Worm (Caenorhabditis elegans) whole organism, L4 larva: ENCODE measurements around the gene F33H12.7.

Experiments
- F49E8.2 ChIP-seq: sonication (generic microtip); optimal IDR thresholded peaks from 2 replicates; lab custom pipeline; 2016; ENCODE audit warnings: missing compliant biosample characterization, mild to moderate bottlenecking, missing genetic modification characterization, borderline replicate concordance
- T26A8.4 ChIP-seq: fragments of 200-800 bp; sonication (Bioruptor generic); IDR thresholded peaks from 2 replicates; pipeline ENCODE4 v1.3.6; 2022; ENCODE audit warnings: missing genetic modification characterization, missing compliant biosample characterization
- ama-1 ChIP-seq: fragments of 150-350 bp; optimal IDR thresholded peaks from 2 replicates; lab custom pipeline; 2014; ENCODE audit warnings: inconsistent platforms, mixed read lengths
- arid-1 ChIP-seq: fragments of 200-800 bp; sonication (Bioruptor generic); conservative IDR thresholded peaks from 2 replicates; pipeline ENCODE4 v1.3.6; 2022; ENCODE audit warnings: missing genetic modification reagents, missing genetic modification characterization, missing compliant biosample characterization
- ceh-44 ChIP-seq: fragments of 200-800 bp; sonication (Bioruptor generic); IDR thresholded peaks from 2 replicates; pipeline ENCODE4 v1.3.6; 2022; ENCODE audit warnings: missing genetic modification reagents, missing genetic modification characterization, missing compliant biosample characterization
- pha-4 ChIP-seq, 2 experiments: fragments of 150-350 bp in 1 of 2; fragments of 200-800 bp in 1 of 2; sonication (Bioruptor generic) in 1 of 2; IDR thresholded peaks in 1 of 2; optimal IDR thresholded peaks in 1 of 2; 2 replicates each; pipeline versions ENCODE4 v1.3.6 to Lab custom; 2014 to 2022; ENCODE audit warnings: missing genetic modification characterization in 2 of 2, missing genetic modification reagents in 2 of 2, missing biosample characterization in 1 of 2, missing compliant biosample characterization in 1 of 2
- unc-62 ChIP-seq, 3 experiments: fragments of 150-350 bp in 1 of 3; sonication (generic microtip); optimal IDR thresholded peaks in 2 of 3; peaks in 1 of 3; 1 replicate in 1 of 3; 2 replicates in 2 of 3; lab custom pipeline; 2014 to 2017; ENCODE audit warnings: missing biosample characterization in 3 of 3, missing genetic modification characterization in 3 of 3, missing genetic modification reagents in 3 of 3, missing genotype in 1 of 3

DNA sequence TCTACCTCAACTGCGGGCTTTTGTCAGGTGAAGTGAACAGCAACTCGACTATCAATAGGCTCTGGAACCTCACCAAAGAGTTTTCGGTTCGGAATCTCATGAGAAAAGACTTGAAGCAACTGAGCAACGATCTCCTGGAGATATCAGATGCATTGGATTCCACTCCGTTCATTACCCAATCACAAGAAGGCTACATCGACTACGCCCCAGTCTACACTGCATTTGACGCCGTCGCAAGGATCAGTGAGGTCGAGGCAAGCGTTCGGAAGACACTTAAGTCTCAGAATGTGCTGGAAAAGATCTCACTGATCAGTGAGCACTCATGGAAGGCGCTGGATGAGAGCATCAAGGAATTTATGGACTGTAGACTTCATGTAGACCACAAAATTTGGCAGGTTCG, 8.5 kb downstream of the F33H12.7 start:
- TF ChIP-seq F49E8.2 (tag; lab: Kevin White, UChicago) (no peak), ceh-44 (GFP tag; lab: Robert Waterston, UW) (no peak), unc-62 (GFP tag; optimal IDR thresholded peaks at IDR 0.05 in 1 of 2; lab: Kevin White, UChicago) (no peak), unc-62 (tag; optimal IDR thresholded peaks at IDR 0.05; lab: Kevin White, UChicago) (no peak), arid-1 (GFP tag; lab: Robert Waterston, UW) (no peak), ama-1 (lab: Kevin White, UChicago) (no peak), pha-4 (GFP tag; IDR thresholded peaks at IDR 0.05; lab: Robert Waterston, UW) (no peak), pha-4 (tag; optimal IDR thresholded peaks at IDR 0.05; lab: Kevin White, UChicago) (no peak), T26A8.4 (GFP tag; lab: Robert Waterston, UW) (no peak)
